Fruit fly (Drosophila melanogaster): ENCODE measurements around the gene Crag.

Crag gene

DNA sequence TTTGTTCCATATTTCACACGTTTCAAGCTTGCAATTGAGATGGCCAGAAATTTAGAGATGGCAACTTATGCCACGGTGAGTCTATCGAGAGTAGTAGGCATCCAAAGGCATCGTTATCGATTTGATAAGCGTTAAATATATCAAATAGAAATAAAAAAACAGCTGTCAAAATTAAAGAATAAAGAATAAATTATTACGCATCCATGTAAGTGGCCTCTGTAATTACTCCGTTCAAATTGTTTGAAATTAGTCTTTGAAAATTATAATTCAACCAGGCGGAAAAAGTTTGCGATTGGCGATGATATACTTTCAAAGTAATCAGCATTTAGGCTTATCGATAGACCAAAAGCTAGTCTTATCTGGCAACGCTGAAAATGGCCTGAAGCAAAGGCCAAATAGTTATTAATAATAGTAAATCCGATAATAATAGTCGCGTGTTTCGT lies at the start of gene Crag, which contains the start of gene CG12659:
Gene Crag, plus strand, starts transcription at position 347 of the 443 bp plus-strand sequence.
Gene CG12659, minus strand, starts transcription at position 45 of the 443 bp plus-strand sequence.
- TF ChIP-seq en (GFP tag; optimal IDR thresholded peaks at IDR 0.05), result no peak
- peak; percentile 41 for TF ChIP-seq phol (tag; optimal IDR thresholded peaks at IDR 0.05)
- peak; percentile 14 for TF ChIP-seq exex (tag; optimal IDR thresholded peaks at IDR 0.05)
- peak; percentile 70 for TF ChIP-seq CG13287 (GFP tag; IDR thresholded peaks at IDR 0.05; ENCODE audit: partially characterized antibody)
- peak; percentile 63; the same call in 2 of the 3 replicates for TF ChIP-seq knrl (GFP tag; IDR thresholded peaks at IDR 0.05; ENCODE audit: partially characterized antibody)
- TF ChIP-seq CrebB (tag; optimal IDR thresholded peaks at IDR 0.05), result no peak
- TF ChIP-seq org-1 (GFP tag; optimal IDR thresholded peaks at IDR 0.05), result no peak
- peak; percentile 87 for TF ChIP-seq pfk (GFP tag; optimal IDR thresholded peaks at IDR 0.05)
- no peak for TF ChIP-seq CG6689 (GFP tag; IDR thresholded peaks at IDR 0.05)
- no peak for TF ChIP-seq CG34422 (GFP tag; IDR thresholded peaks at IDR 0.05)
- TF ChIP-seq peb (GFP tag; IDR thresholded peaks at IDR 0.05), result no peak
- TF ChIP-seq row (GFP tag; IDR thresholded peaks at IDR 0.05), result peak; percentile 59
- peak; percentile 83 for TF ChIP-seq CG2116 (GFP tag; optimal IDR thresholded peaks at IDR 0.05)
- TF ChIP-seq Dll (GFP tag; IDR thresholded peaks at IDR 0.05; ENCODE audit: partially characterized antibody), result peak; percentile 79
- no peak for TF ChIP-seq C15 (GFP tag; IDR thresholded peaks at IDR 0.05)
- no peak for TF ChIP-seq toy (GFP tag; IDR thresholded peaks at IDR 0.05)
- peak; percentile 16 for TF ChIP-seq Dp (GFP tag; optimal IDR thresholded peaks at IDR 0.05)
- no peak for TF ChIP-seq CG3726 (GFP tag; IDR thresholded peaks at IDR 0.05)
- TF ChIP-seq Mad (GFP tag; optimal IDR thresholded peaks at IDR 0.05), result no peak
- peak; percentile 63 for TF ChIP-seq Dref (GFP tag; IDR thresholded peaks at IDR 0.05)
- TF ChIP-seq ssp (GFP tag; IDR thresholded peaks at IDR 0.05), result 0 out of 2 replicates have a peak, but pooled peaks have one; percentile 19
- TF ChIP-seq pzg (GFP tag; optimal IDR thresholded peaks at IDR 0.05), result peak; percentile 33
- TF ChIP-seq CG12659 (GFP tag; optimal IDR thresholded peaks at IDR 0.05), result peak; percentile 83
- TF ChIP-seq CG34224 (GFP tag; IDR thresholded peaks at IDR 0.05; ENCODE audit: partially characterized antibody), result peak; percentile 66; the same call in 2 of the 3 replicates
- TF ChIP-seq Lhr (GFP tag; optimal IDR thresholded peaks at IDR 0.05), result peak; percentile 41
- TF ChIP-seq nerfin-2 (GFP tag; IDR thresholded peaks at IDR 0.05; ENCODE audit: partially characterized antibody), result peak; percentile 70
- peak; percentile 36 for TF ChIP-seq lilli (GFP tag; optimal IDR thresholded peaks at IDR 0.05)
- TF ChIP-seq ato (GFP tag; IDR thresholded peaks at IDR 0.05; ENCODE audit: partially characterized antibody), result 0 out of 2 replicates have a peak, but pooled peaks have one; percentile 19
- no peak for TF ChIP-seq ind (GFP tag; optimal IDR thresholded peaks at IDR 0.05)
- TF ChIP-seq HLH4C (GFP tag; IDR thresholded peaks at IDR 0.05; ENCODE audit: partially characterized antibody), result peak; percentile 84
- TF ChIP-seq mld (GFP tag; IDR thresholded peaks at IDR 0.05; ENCODE audit: partially characterized antibody), result 0 out of 3 replicates have a peak, but pooled peaks have one; percentile 10
- TF ChIP-seq sens (GFP tag), result peak; percentile 89
- TF ChIP-seq CG13123 (GFP tag; optimal IDR thresholded peaks at IDR 0.05), result no peak
- TF ChIP-seq ab (GFP tag; optimal IDR thresholded peaks at IDR 0.05), result no peak
- TF ChIP-seq Bgb (GFP tag; IDR thresholded peaks at IDR 0.05; ENCODE audit: partially characterized antibody), result peak; percentile 53; the same call in 1 of the 2 replicates
- no peak for TF ChIP-seq Dfd (GFP tag; optimal IDR thresholded peaks at IDR 0.05)
- TF ChIP-seq CG14860 (GFP tag; IDR thresholded peaks at IDR 0.05; ENCODE audit: partially characterized antibody), result peak; percentile 71
- TF ChIP-seq Opbp (GFP tag; IDR thresholded peaks at IDR 0.05; ENCODE audit: partially characterized antibody), result peak; percentile 44; the same call in 1 of the 3 replicates
- peak in 1 of 2 experiments; percentile 21 for TF ChIP-seq Pdp1 (GFP tag; optimal IDR thresholded peaks at IDR 0.05)
- TF ChIP-seq CTCF (GFP tag; optimal IDR thresholded peaks at IDR 0.05), result no peak
- peak; percentile 36 for TF ChIP-seq CG14710 (tag; optimal IDR thresholded peaks at IDR 0.05)
- TF ChIP-seq unc-4 (GFP tag; IDR thresholded peaks at IDR 0.05; ENCODE audit: partially characterized antibody), result peak; percentile 65; the same call in 1 of the 2 replicates
- no peak for TF ChIP-seq tx (GFP tag; optimal IDR thresholded peaks at IDR 0.05)
- peak; percentile 47 for TF ChIP-seq CG9932 (GFP tag; IDR thresholded peaks at IDR 0.05)
- TF ChIP-seq CG13424 (tag; optimal IDR thresholded peaks at IDR 0.05), result peak; percentile 9
- peak; percentile 0 for TF ChIP-seq sug (tag; optimal IDR thresholded peaks at IDR 0.05)
- no peak for TF ChIP-seq Adf1 (GFP tag; IDR thresholded peaks at IDR 0.05)
- peak; percentile 31 for TF ChIP-seq CG15514 (GFP tag; optimal IDR thresholded peaks at IDR 0.05)
- no peak for TF ChIP-seq CG12744 (GFP tag; optimal IDR thresholded peaks at IDR 0.05)

Data from whole organism, embryonic.